Worm (Caenorhabditis elegans) whole organism, L3 larva: Measurements from ENCODE around the gene Y47D7A.2.

Source experiments
- R02D3.7 ChIP-seq: fragments of 150-350 bp; optimal IDR thresholded peaks from 2 replicates; lab custom pipeline; 2014; ENCODE audit warnings: missing biosample characterization, missing genetic modification characterization
- ZK546.5 ChIP-seq: sonication (generic microtip); optimal IDR thresholded peaks from 2 replicates; lab custom pipeline; 2017; ENCODE audit warnings: missing biosample characterization, missing genetic modification characterization
- aly-2 ChIP-seq: fragments of 150-350 bp; optimal IDR thresholded peaks from 2 replicates; lab custom pipeline; 2014; ENCODE audit warnings: missing biosample characterization, missing genetic modification characterization
- ceh-16 ChIP-seq: sonication (generic microtip); optimal IDR thresholded peaks from 2 replicates; lab custom pipeline; 2017; ENCODE audit warnings: missing biosample characterization, missing genetic modification characterization
- egl-27 ChIP-seq: sonication (generic microtip); optimal IDR thresholded peaks from 4 replicates; lab custom pipeline; 2017; ENCODE audit warnings: missing biosample characterization, missing genetic modification reagents, missing genetic modification characterization
- egl-5 ChIP-seq: fragments of 150-350 bp; optimal IDR thresholded peaks from 2 replicates; lab custom pipeline; 2017; ENCODE audit warnings: missing biosample characterization, missing genetic modification reagents, missing genetic modification characterization, inconsistent platforms
- elt-1 ChIP-seq: fragments of 150-350 bp; optimal IDR thresholded peaks from 2 replicates; lab custom pipeline; 2014; ENCODE audit warnings: missing biosample characterization, missing genetic modification characterization
- elt-2 ChIP-seq: sonication (generic microtip); optimal IDR thresholded peaks from 2 replicates; lab custom pipeline; 2016; ENCODE audit warnings: missing genetic modification reagents, mild to moderate bottlenecking, missing genetic modification characterization, missing compliant biosample characterization
- elt-3 ChIP-seq, 3 experiments: fragments of 150-350 bp in 1 of 3; sonication (generic microtip) in 2 of 3; optimal IDR thresholded peaks; 2 replicates in 2 of 3; 4 replicates in 1 of 3; lab custom pipeline; 2014 to 2017; ENCODE audit warnings: missing biosample characterization in 3 of 3, missing genetic modification characterization in 3 of 3
- eor-1 ChIP-seq, 2 experiments: fragments of 150-350 bp; optimal IDR thresholded peaks; 2 replicates each; lab custom pipeline; 2014 to 2018; ENCODE audit warnings: missing biosample characterization in 2 of 2, missing genetic modification characterization in 2 of 2
- fkh-10 ChIP-seq: sonication (generic microtip); optimal IDR thresholded peaks from 2 replicates; lab custom pipeline; 2017; ENCODE audit warnings: missing biosample characterization, missing genetic modification reagents, missing genetic modification characterization
- fos-1 ChIP-seq: fragments of 150-350 bp; optimal IDR thresholded peaks from 2 replicates; lab custom pipeline; 2014; ENCODE audit warnings: missing biosample characterization, missing genetic modification characterization
- lin-39 ChIP-seq: fragments of 150-350 bp; optimal IDR thresholded peaks from 2 replicates; lab custom pipeline; 2018; ENCODE audit warnings: missing biosample characterization, missing genetic modification reagents, missing genetic modification characterization
- mdl-1 ChIP-seq: fragments of 150-350 bp; optimal IDR thresholded peaks from 2 replicates; lab custom pipeline; 2014; ENCODE audit warnings: missing biosample characterization, missing genetic modification characterization
- mml-1 ChIP-seq: fragments of 150-350 bp; sonication (generic microtip); optimal IDR thresholded peaks from 3 replicates; lab custom pipeline; 2014; ENCODE audit warnings: missing biosample characterization, missing genetic modification characterization
- nfya-1 ChIP-seq: sonication (generic microtip); optimal IDR thresholded peaks from 2 replicates; lab custom pipeline; 2017; ENCODE audit warnings: missing genetic modification characterization, mild to moderate bottlenecking, missing compliant biosample characterization, antibody characterized with exemption, moderate library complexity; ENCODE audit not compliant: insufficient read depth
- nhr-11 ChIP-seq: fragments of 150-350 bp; optimal IDR thresholded peaks from 2 replicates; lab custom pipeline; 2014; ENCODE audit warnings: missing biosample characterization, missing genetic modification characterization
- nhr-12 ChIP-seq: fragments of 150-350 bp; optimal IDR thresholded peaks from 2 replicates; lab custom pipeline; 2014; ENCODE audit warnings: missing biosample characterization, missing genetic modification characterization
- nhr-23 ChIP-seq: fragments of 150-350 bp; optimal IDR thresholded peaks from 2 replicates; lab custom pipeline; 2014; ENCODE audit warnings: missing biosample characterization, missing genetic modification reagents, missing genetic modification characterization
- nhr-237 ChIP-seq: fragments of 150-350 bp; optimal IDR thresholded peaks from 2 replicates; lab custom pipeline; 2014; ENCODE audit warnings: missing biosample characterization, missing genetic modification characterization
- nhr-28 ChIP-seq: fragments of 150-350 bp; optimal IDR thresholded peaks from 2 replicates; lab custom pipeline; 2014; ENCODE audit warnings: missing biosample characterization, missing genetic modification characterization
- nhr-67 ChIP-seq: fragments of 150-350 bp; optimal IDR thresholded peaks from 2 replicates; lab custom pipeline; 2014; ENCODE audit warnings: missing biosample characterization, missing genetic modification characterization
- nhr-76 ChIP-seq: fragments of 150-350 bp; sonication (generic microtip); optimal IDR thresholded peaks from 5 replicates; lab custom pipeline; 2014; ENCODE audit warnings: missing biosample characterization, missing genetic modification characterization
- pha-4 ChIP-seq: fragments of 150-350 bp; optimal IDR thresholded peaks from 2 replicates; lab custom pipeline; 2014; ENCODE audit warnings: missing biosample characterization, missing genetic modification reagents, missing genetic modification characterization
- pqm-1 ChIP-seq: fragments of 150-350 bp; optimal IDR thresholded peaks from 2 replicates; lab custom pipeline; 2017; ENCODE audit warnings: missing biosample characterization, missing genetic modification characterization, inconsistent platforms
- sea-2 ChIP-seq: fragments of 150-350 bp; sonication (generic microtip); optimal IDR thresholded peaks from 4 replicates; lab custom pipeline; 2014; ENCODE audit warnings: missing biosample characterization, missing genetic modification reagents, missing genetic modification characterization
- skn-1 ChIP-seq: fragments of 150-350 bp; optimal IDR thresholded peaks from 2 replicates; lab custom pipeline; 2014; ENCODE audit warnings: missing biosample characterization, missing genetic modification characterization
- snpc-4 ChIP-seq: fragments of 150-350 bp; optimal IDR thresholded peaks from 2 replicates; lab custom pipeline; 2014; ENCODE audit warnings: missing biosample characterization, missing genetic modification characterization
- tbx-2 ChIP-seq: sonication (generic microtip); optimal IDR thresholded peaks from 2 replicates; lab custom pipeline; 2016; ENCODE audit warnings: mild to moderate bottlenecking, missing genetic modification characterization, missing compliant biosample characterization
- unc-39 ChIP-seq: sonication (generic microtip); optimal IDR thresholded peaks from 4 replicates; lab custom pipeline; 2017; ENCODE audit warnings: missing biosample characterization, missing genetic modification characterization
- unc-62 ChIP-seq: fragments of 150-350 bp; sonication (generic microtip); optimal IDR thresholded peaks from 4 replicates; lab custom pipeline; 2014; ENCODE audit warnings: missing biosample characterization, missing genetic modification reagents, missing genetic modification characterization
- ztf-11 ChIP-seq: fragments of 150-350 bp; optimal IDR thresholded peaks from 2 replicates; lab custom pipeline; 2014; ENCODE audit warnings: missing biosample characterization, missing genetic modification characterization
- ztf-4 ChIP-seq: fragments of 150-350 bp; optimal IDR thresholded peaks from 2 replicates; lab custom pipeline; 2014; ENCODE audit warnings: missing biosample characterization, missing genetic modification characterization

Y47D7A.2 gene

DNA sequence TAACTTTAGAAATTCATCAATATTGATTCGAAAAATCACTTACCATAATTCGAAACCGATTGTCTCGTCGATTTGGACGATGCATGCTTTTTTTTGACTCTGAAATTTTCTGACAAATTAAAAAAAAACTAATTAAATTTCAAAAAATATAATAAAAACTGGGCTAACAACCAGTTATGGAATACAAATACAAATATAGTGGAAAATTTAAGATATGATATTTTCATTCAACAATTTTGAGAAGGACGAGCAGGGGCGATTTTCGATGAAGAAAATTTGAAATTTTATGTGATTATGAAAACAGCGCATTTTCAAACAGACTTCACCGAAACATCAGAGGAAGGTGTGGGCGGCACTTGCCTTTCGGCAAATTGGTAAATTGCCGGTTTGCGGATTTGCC is 37.8 kb upstream of the Y47D7A.2 start, which contains the start of gene F13A2.1:
TSS of gene F13A2.1 (minus strand) at position 101 of the 400 bp plus-strand sequence.
- TF ChIP-seq fkh-10 (GFP tag; lab: Kevin White, UChicago) = no peak
- TF ChIP-seq nhr-67 (tag; lab: Kevin White, UChicago) = no peak
- no peak for TF ChIP-seq pha-4 (tag; lab: Kevin White, UChicago)
- TF ChIP-seq nhr-76 = no peak
- no peak for TF ChIP-seq egl-27 (tag; lab: Kevin White, UChicago)
- no peak for TF ChIP-seq egl-5
- TF ChIP-seq nhr-28 (tag; lab: Kevin White, UChicago) = no peak
- no peak for TF ChIP-seq pqm-1
- TF ChIP-seq lin-39 (tag; lab: Kevin White, UChicago) = no peak
- TF ChIP-seq, all 47 proteins: peak for 0

DNA sequence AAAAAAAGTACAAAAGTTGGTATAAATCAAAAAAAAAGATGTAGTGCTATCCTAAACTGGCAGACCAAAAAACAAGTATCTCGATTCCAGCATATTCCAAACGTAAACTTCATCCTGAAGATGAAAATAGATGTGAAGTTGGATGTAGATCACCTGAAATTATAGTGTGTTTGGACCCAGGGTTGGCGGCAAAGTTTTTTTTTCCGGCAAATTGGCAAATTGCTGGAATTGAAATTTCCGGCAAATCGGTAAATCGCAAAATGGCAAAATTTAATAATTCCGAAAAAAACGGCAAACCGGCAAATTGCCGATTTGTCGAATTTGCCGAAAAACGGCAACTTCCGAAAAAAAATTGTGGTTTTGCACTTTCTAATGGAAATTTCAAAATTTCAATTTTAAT is 35.6 kb upstream of the Y47D7A.2 start, which contains the start of gene F13A2.2:
TSS of gene F13A2.2 (minus strand) at position 101 of the 400 bp plus-strand sequence.
- no peak for TF ChIP-seq ztf-11
- no peak for TF ChIP-seq fos-1
- TF ChIP-seq mml-1 (tag; lab: Kevin White, UChicago) = no peak
- TF ChIP-seq egl-27 (tag; lab: Kevin White, UChicago) = no peak
- no peak for TF ChIP-seq egl-5
- TF ChIP-seq nhr-11 (tag; lab: Kevin White, UChicago) = no peak

DNA sequence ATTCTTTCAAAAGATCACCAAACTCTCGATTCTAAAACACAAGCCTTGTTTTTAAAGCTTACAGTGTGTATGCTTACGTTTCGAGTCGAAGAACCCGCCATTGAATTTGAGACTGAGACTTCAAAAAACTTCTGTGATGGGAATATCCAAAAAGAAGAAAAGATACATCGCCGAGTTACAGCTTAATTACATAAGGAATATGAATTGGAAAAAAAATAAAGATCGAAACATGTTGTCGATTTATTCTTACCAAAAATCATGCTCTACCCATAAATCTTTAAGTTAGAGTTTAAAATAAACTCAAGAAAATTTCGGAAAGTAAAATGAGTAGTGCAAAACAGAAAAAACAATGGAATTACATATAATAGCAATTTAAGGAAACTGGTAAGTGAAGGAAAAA is 33.9 kb upstream of the Y47D7A.2 start, which contains the start of gene F13A2.10:
TSS of gene F13A2.10 (minus strand) at position 101 of the 400 bp plus-strand sequence.
- TF ChIP-seq skn-1 (tag; lab: Kevin White, UChicago) (no peak), ZK546.5 (tag; lab: Kevin White, UChicago) (no peak), nhr-237 (no peak), ceh-16 (no peak), nhr-11 (tag; lab: Kevin White, UChicago) (no peak), egl-5 (no peak), ztf-4 (no peak), R02D3.7 (tag; lab: Kevin White, UChicago) (no peak), elt-2 (tag; lab: Kevin White, UChicago) (no peak), eor-1 (tag; optimal IDR thresholded peaks at IDR 0.05; lab: Kevin White, UChicago) (no peak), fos-1 (no peak), nhr-23 (tag; lab: Kevin White, UChicago) (no peak), nhr-76 (no peak), nhr-67 (tag; lab: Kevin White, UChicago) (no peak), nhr-12 (tag; lab: Kevin White, UChicago) (no peak), nhr-28 (tag; lab: Kevin White, UChicago) (no peak), egl-27 (tag; lab: Kevin White, UChicago) (no peak)

ce11 chrV:4387402-4387801 is 32.7 kb upstream of the Y47D7A.2 start, which contains the start of gene F13A2.9:
Gene F13A2.9, minus strand, starts transcription at chrV:4387502.
- no peak for TF ChIP-seq unc-62
- no peak for TF ChIP-seq aly-2 (tag; lab: Kevin White, UChicago)
- TF ChIP-seq tbx-2 = no peak
- no peak for TF ChIP-seq ZK546.5 (tag; lab: Kevin White, UChicago)
- TF ChIP-seq elt-1 (tag; lab: Kevin White, UChicago) = no peak
- no peak for TF ChIP-seq nhr-67 (tag; lab: Kevin White, UChicago)
- TF ChIP-seq sea-2 (GFP tag; lab: Kevin White, UChicago) = no peak
- no peak for TF ChIP-seq mdl-1 (tag; lab: Kevin White, UChicago)
- no peak for TF ChIP-seq nfya-1 (tag; lab: Kevin White, UChicago)
- TF ChIP-seq snpc-4 (tag; lab: Kevin White, UChicago) = no peak
- TF ChIP-seq mml-1 (tag; lab: Kevin White, UChicago) = no peak
- no peak for TF ChIP-seq nhr-23 (tag; lab: Kevin White, UChicago)
- TF ChIP-seq ztf-11 = no peak
- no peak for TF ChIP-seq elt-3 (tag; optimal IDR thresholded peaks at IDR 0.05; lab: Kevin White, UChicago)

DNA sequence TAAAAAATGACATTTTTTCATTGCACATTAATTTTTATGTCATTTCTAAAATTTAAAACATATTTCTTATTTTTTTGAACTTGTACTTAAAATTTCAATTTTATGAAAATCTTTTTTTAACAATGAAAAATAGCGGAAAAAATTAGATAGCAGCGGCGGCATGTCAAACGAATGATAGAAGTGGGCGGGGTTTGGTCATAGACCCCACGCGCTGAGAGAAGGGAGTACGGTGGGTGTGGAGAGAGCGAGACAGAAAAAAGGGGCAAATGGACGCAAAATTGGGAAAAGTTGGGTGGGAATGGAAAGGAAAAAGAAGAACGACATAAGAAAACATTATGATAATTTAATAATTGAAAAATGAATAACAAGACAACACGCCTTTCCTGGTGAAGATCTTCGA is 32.2 kb upstream of the Y47D7A.2 start:
- TF ChIP-seq nfya-1 (tag; lab: Kevin White, UChicago) = peak; percentile 93
- TF ChIP-seq unc-39 (tag; lab: Kevin White, UChicago) = no peak
